Worm (Caenorhabditis elegans): ENCODE data around the gene M163.8.

The M163.8 gene

DNA sequence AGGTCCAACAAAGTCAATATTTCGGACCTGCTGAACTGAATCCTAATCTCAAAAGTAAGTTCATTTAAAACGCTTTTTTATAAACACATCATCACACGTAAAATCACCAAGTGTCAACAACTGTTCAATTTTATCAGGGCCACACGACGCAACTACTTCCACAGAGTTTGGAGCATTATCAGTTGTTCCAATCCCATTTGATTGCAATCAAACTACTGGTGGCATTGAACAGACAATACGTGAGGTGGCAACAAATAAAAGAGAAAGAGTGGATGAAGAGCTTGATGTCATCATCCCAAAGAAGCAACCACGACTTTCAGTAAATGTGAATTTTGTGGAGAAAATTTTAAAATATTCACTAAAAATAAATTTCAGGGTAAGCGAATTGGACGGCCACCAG lies 11.6 kb downstream of the M163.8 start:
- TF ChIP-seq nhr-129 (tag; optimal IDR thresholded peaks at IDR 0.05), result peak; percentile 20
- no peak for TF ChIP-seq ztf-1 (GFP tag; conservative IDR thresholded peaks at IDR 0.05)
- TF ChIP-seq sma-9 (GFP tag; optimal IDR thresholded peaks at IDR 0.05), result peak; percentile 49
- no peak for TF ChIP-seq sma-9 (tag; optimal IDR thresholded peaks at IDR 0.05)
- peak in 1 of 2 experiments; percentile 35 for TF ChIP-seq lsy-2 (tag; optimal IDR thresholded peaks at IDR 0.05)
- TF ChIP-seq unc-62 (GFP tag; optimal IDR thresholded peaks at IDR 0.05), result no peak
- no peak for TF ChIP-seq elt-1 (tag; optimal IDR thresholded peaks at IDR 0.05)
- no peak for TF ChIP-seq mab-5 (tag; optimal IDR thresholded peaks at IDR 0.05)
- no peak for TF ChIP-seq blmp-1 (tag; optimal IDR thresholded peaks at IDR 0.05; ENCODE audit: insufficient read depth)
- TF ChIP-seq elt-3 (tag; optimal IDR thresholded peaks at IDR 0.05), result no peak
- no peak for TF ChIP-seq dmd-4 (tag; optimal IDR thresholded peaks at IDR 0.05)
- TF ChIP-seq fos-1 (tag; optimal IDR thresholded peaks at IDR 0.05), result no peak

ce11 chrX:14499830-14500409 lies 15.0 kb downstream of the M163.8 start:
- TF ChIP-seq unc-62 (GFP tag; optimal IDR thresholded peaks at IDR 0.05), result no peak
- peak; percentile 57 for TF ChIP-seq sma-9 (GFP tag; optimal IDR thresholded peaks at IDR 0.05)
- no peak for TF ChIP-seq sma-9 (tag; optimal IDR thresholded peaks at IDR 0.05)

DNA sequence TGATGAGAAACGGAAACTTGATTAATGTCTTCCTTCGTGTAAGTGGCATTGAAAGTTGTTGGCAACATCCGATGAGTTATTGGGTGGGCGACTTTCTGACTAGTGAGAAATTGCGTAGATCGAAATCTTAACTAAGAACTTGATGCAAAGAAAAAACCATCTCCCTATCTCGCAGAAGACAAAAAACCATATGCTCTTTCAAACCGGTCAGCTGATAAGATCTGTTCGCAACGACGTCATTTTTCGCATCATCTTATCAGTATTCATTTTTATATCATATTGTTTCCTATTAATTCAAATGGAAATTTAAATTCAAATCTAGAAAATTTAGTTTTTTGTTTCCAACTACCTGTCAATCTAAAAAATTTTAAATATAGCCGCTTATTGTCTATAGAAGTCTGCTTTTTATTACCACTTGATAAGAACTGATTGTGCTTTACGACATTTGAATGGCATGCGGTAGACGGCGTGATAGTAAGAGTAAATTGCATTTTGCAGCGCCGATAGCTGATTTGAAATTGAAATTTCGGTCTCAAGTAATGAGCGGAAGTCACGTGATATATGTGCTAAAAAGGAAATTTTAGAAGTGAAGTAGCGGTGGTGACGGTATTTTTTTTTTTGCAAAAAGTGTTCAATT lies 15.6 kb downstream of the M163.8 start:
- TF ChIP-seq nhr-129 (tag; optimal IDR thresholded peaks at IDR 0.05), result peak; percentile 32
- TF ChIP-seq fos-1 (tag; optimal IDR thresholded peaks at IDR 0.05), result peak; percentile 62
- TF ChIP-seq sma-9 (GFP tag; optimal IDR thresholded peaks at IDR 0.05), result peak; percentile 73
- TF ChIP-seq sma-9 (tag; optimal IDR thresholded peaks at IDR 0.05), result no peak
- TF ChIP-seq lin-39 (tag; optimal IDR thresholded peaks at IDR 0.05), result no peak
- no peak for TF ChIP-seq unc-62 (GFP tag; optimal IDR thresholded peaks at IDR 0.05)
- TF ChIP-seq ceh-16 (tag; optimal IDR thresholded peaks at IDR 0.05), result peak; percentile 96
- peak; percentile 20 for TF ChIP-seq sma-3 (GFP tag; optimal IDR thresholded peaks at IDR 0.05)
- peak; percentile 87 for TF ChIP-seq nhr-25 (tag; optimal IDR thresholded peaks at IDR 0.05)
- TF ChIP-seq elt-1 (tag; optimal IDR thresholded peaks at IDR 0.05), result no peak
- peak; percentile 71 for TF ChIP-seq blmp-1 (tag; optimal IDR thresholded peaks at IDR 0.05; ENCODE audit: insufficient read depth)
- peak; percentile 28 for TF ChIP-seq gmeb-1 (tag; optimal IDR thresholded peaks at IDR 0.05)
- TF ChIP-seq lsy-2 (tag; optimal IDR thresholded peaks at IDR 0.05), result no peak
- no peak for TF ChIP-seq mbf-1 (tag; optimal IDR thresholded peaks at IDR 0.05)
- no peak for TF ChIP-seq dmd-4 (tag; optimal IDR thresholded peaks at IDR 0.05)
- no peak for TF ChIP-seq snpc-4 (tag; optimal IDR thresholded peaks at IDR 0.05)

ce11 chrX:14502116-14502587 lies 17.2 kb downstream of the M163.8 start:
- peak; percentile 84 for TF ChIP-seq nhr-25 (tag; optimal IDR thresholded peaks at IDR 0.05)
- TF ChIP-seq mab-5 (tag; optimal IDR thresholded peaks at IDR 0.05), result peak; percentile 46
- peak; percentile 58 for TF ChIP-seq fos-1 (tag; optimal IDR thresholded peaks at IDR 0.05)
- peak; percentile 78 for TF ChIP-seq crh-2 (tag; optimal IDR thresholded peaks at IDR 0.05)
- no peak for TF ChIP-seq mdl-1 (tag; optimal IDR thresholded peaks at IDR 0.05)
- no peak for TF ChIP-seq elt-1 (tag; optimal IDR thresholded peaks at IDR 0.05)
- TF ChIP-seq C34F6.9 (tag; optimal IDR thresholded peaks at IDR 0.05), result peak; percentile 37
- TF ChIP-seq unc-55 (GFP tag; optimal IDR thresholded peaks at IDR 0.05), result no peak
- no peak for TF ChIP-seq nhr-12 (tag; optimal IDR thresholded peaks at IDR 0.05)
- peak; percentile 46 for TF ChIP-seq gmeb-1 (tag; optimal IDR thresholded peaks at IDR 0.05)
- TF ChIP-seq nhr-21 (tag; optimal IDR thresholded peaks at IDR 0.05), result peak; percentile 75
- peak; percentile 81 for TF ChIP-seq nhr-129 (tag; optimal IDR thresholded peaks at IDR 0.05)
- TF ChIP-seq sma-9 (GFP tag; optimal IDR thresholded peaks at IDR 0.05), result peak; percentile 77
- TF ChIP-seq sma-9 (tag; optimal IDR thresholded peaks at IDR 0.05), result no peak
- no peak for TF ChIP-seq nhr-23 (tag; optimal IDR thresholded peaks at IDR 0.05)
- TF ChIP-seq ceh-16 (tag; optimal IDR thresholded peaks at IDR 0.05), result no peak
- TF ChIP-seq nhr-6 (tag; optimal IDR thresholded peaks at IDR 0.05), result no peak
- peak in 1 of 2 experiments; percentile 52 for TF ChIP-seq lsy-2 (tag; optimal IDR thresholded peaks at IDR 0.05)
- no peak for TF ChIP-seq ztf-1 (GFP tag; conservative IDR thresholded peaks at IDR 0.05)
- TF ChIP-seq lin-13 (GFP tag; optimal IDR thresholded peaks at IDR 0.05), result peak; percentile 56
- peak; percentile 68 for TF ChIP-seq blmp-1 (tag; optimal IDR thresholded peaks at IDR 0.05; ENCODE audit: insufficient read depth)
- peak; percentile 78 for TF ChIP-seq sma-3 (GFP tag; optimal IDR thresholded peaks at IDR 0.05)
- TF ChIP-seq ztf-11 (tag; optimal IDR thresholded peaks at IDR 0.05), result no peak
- peak; percentile 20 for TF ChIP-seq ama-1 (optimal IDR thresholded peaks at IDR 0.05)
- TF ChIP-seq zag-1 (tag; optimal IDR thresholded peaks at IDR 0.05), result no peak
- no peak for TF ChIP-seq sem-4 (tag; optimal IDR thresholded peaks at IDR 0.05)
- peak; percentile 48 for TF ChIP-seq F13H6.1 (tag; optimal IDR thresholded peaks at IDR 0.05)
